Worm (Caenorhabditis elegans): ENCODE results near the gene Y43F8A.1.

- no peak for TF ChIP-seq lin-13 (GFP tag; optimal IDR thresholded peaks at IDR 0.05)
- TF ChIP-seq lin-35 (GFP tag; optimal IDR thresholded peaks at IDR 0.05), result no peak
- no peak for TF ChIP-seq nhr-76 (tag; optimal IDR thresholded peaks at IDR 0.05)
- no peak for TF ChIP-seq unc-62 (GFP tag; optimal IDR thresholded peaks at IDR 0.05)
- no peak for TF ChIP-seq pag-3 (tag; optimal IDR thresholded peaks at IDR 0.05; ENCODE audit: borderline replicate concordance, insufficient read depth)
- no peak for TF ChIP-seq nhr-77 (tag; optimal IDR thresholded peaks at IDR 0.05)
- TF ChIP-seq ama-1 (optimal IDR thresholded peaks at IDR 0.05), result no peak
- no peak for TF ChIP-seq ztf-11 (tag; optimal IDR thresholded peaks at IDR 0.05)
- no peak for TF ChIP-seq fkh-10 (GFP tag; optimal IDR thresholded peaks at IDR 0.05)
- no peak for TF ChIP-seq egl-27 (tag; optimal IDR thresholded peaks at IDR 0.05)
- TF ChIP-seq dpl-1 (GFP tag; optimal IDR thresholded peaks at IDR 0.05), result no peak
- TF ChIP-seq fos-1 (tag; optimal IDR thresholded peaks at IDR 0.05), result no peak
- no peak for TF ChIP-seq mep-1 (tag; optimal IDR thresholded peaks at IDR 0.05)
Observed at ce11 chrV:19355219-19355618, 15.1 kb upstream of the Y43F8A.1 start.

Measured in whole organism, L1 larva.